Fruit fly (Drosophila melanogaster) whole organism, pupa: ENCODE data around the gene Tehao.
A peak's percentile ranks its signal among the peaks of the same experiment; 100 is the strongest.
"Not testable (repeated sequence)": the region's sequence is repeated elsewhere in the genome, so short reads cannot be mapped to it uniquely, and the experiment has no call there.

Experiments
- CG10348 ChIP-seq: fragments of 200-800 bp; sonication (Bioruptor generic); IDR thresholded peaks from 2 replicates; pipeline ENCODE4 v1.3.6; 2022; ENCODE audit warnings: missing biosample characterization, missing genetic modification characterization
- CG12605 ChIP-seq: fragments of 200-800 bp; sonication (Bioruptor generic); IDR thresholded peaks from 2 replicates; pipeline ENCODE4 v1.3.6; 2022; ENCODE audit warnings: missing biosample characterization, missing genetic modification characterization
- CG13204 ChIP-seq: fragments of 200-800 bp; sonication (Bioruptor generic); optimal IDR thresholded peaks from 2 replicates; lab custom pipeline; 2018; ENCODE audit warnings: missing biosample characterization, mild to moderate bottlenecking, missing genetic modification characterization, moderate library complexity
- CG14655 ChIP-seq: fragments of 200-800 bp; sonication (Bioruptor generic); optimal IDR thresholded peaks from 3 replicates; lab custom pipeline; 2017; ENCODE audit warnings: mild to moderate bottlenecking, missing biosample characterization, missing genetic modification reagents, missing genetic modification characterization
- CG15710 ChIP-seq: fragments of 200-800 bp; sonication (Bioruptor generic); optimal IDR thresholded peaks from 2 replicates; lab custom pipeline; 2018; ENCODE audit warnings: missing biosample characterization, mild to moderate bottlenecking, missing genetic modification characterization, moderate library complexity
- CG17806 ChIP-seq: fragments of 200-800 bp; sonication (Bioruptor generic); optimal IDR thresholded peaks from 2 replicates; lab custom pipeline; 2018; ENCODE audit warnings: missing biosample characterization, mild to moderate bottlenecking, missing genetic modification characterization, moderate library complexity
- CG32121 ChIP-seq: fragments of 200-800 bp; sonication (Bioruptor generic); IDR thresholded peaks from 2 replicates; pipeline ENCODE4 v1.3.6; 2022; ENCODE audit warnings: missing biosample characterization, missing genetic modification characterization
- CG34367 ChIP-seq: fragments of 200-800 bp; sonication (Bioruptor generic); optimal IDR thresholded peaks from 2 replicates; lab custom pipeline; 2018; ENCODE audit warnings: missing biosample characterization, mild to moderate bottlenecking, missing genetic modification characterization
- CG4496 ChIP-seq: fragments of 200-800 bp; sonication (Bioruptor generic); IDR thresholded peaks from 3 replicates; pipeline ENCODE4 v1.3.6; 2022; ENCODE audit warnings: missing biosample characterization, missing genetic modification characterization
- CG8159 ChIP-seq: fragments of 200-800 bp; sonication (Bioruptor generic); optimal IDR thresholded peaks from 3 replicates; lab custom pipeline; 2018; ENCODE audit warnings: missing biosample characterization, mild to moderate bottlenecking, missing genetic modification characterization, moderate library complexity
- CG8301 ChIP-seq: fragments of 200-800 bp; sonication (Bioruptor generic); optimal IDR thresholded peaks from 2 replicates; lab custom pipeline; 2018; ENCODE audit warnings: missing biosample characterization, mild to moderate bottlenecking, missing genetic modification characterization
- CG9948 ChIP-seq: fragments of 200-800 bp; sonication (Bioruptor generic); optimal IDR thresholded peaks from 2 replicates; lab custom pipeline; 2018; ENCODE audit warnings: missing biosample characterization, mild to moderate bottlenecking, missing genetic modification characterization, moderate library complexity
- D1 ChIP-seq: fragments of 200-800 bp; sonication (Bioruptor generic); optimal IDR thresholded peaks from 2 replicates; lab custom pipeline; 2018; ENCODE audit warnings: missing biosample characterization, mild to moderate bottlenecking, missing genetic modification characterization, moderate library complexity
- EcR ChIP-seq: fragments of 200-800 bp; sonication (Bioruptor generic); optimal IDR thresholded peaks from 3 replicates; lab custom pipeline; 2019; ENCODE audit warnings: missing biosample characterization, missing genetic modification characterization, mild to moderate bottlenecking, moderate library complexity, missing genetic modification reagents
- Ets98B ChIP-seq: fragments of 200-800 bp; sonication (Bioruptor generic); IDR thresholded peaks from 2 replicates; pipeline ENCODE4 v1.3.6; 2022; ENCODE audit warnings: missing biosample characterization, missing genetic modification characterization
- Pif1A ChIP-seq: fragments of 200-800 bp; sonication (Bioruptor generic); optimal IDR thresholded peaks from 3 replicates; lab custom pipeline; 2016; ENCODE audit warnings: missing biosample characterization, missing genetic modification characterization
- Pif1B ChIP-seq: fragments of 200-800 bp; sonication (Bioruptor generic); optimal IDR thresholded peaks from 3 replicates; lab custom pipeline; 2016; ENCODE audit warnings: missing biosample characterization, missing genetic modification characterization
- Snoo ChIP-seq: fragments of 200-800 bp; sonication (Bioruptor generic); optimal IDR thresholded peaks from 3 replicates; lab custom pipeline; 2017; ENCODE audit warnings: missing biosample characterization, mild to moderate bottlenecking, missing genetic modification characterization, inconsistent platforms
- fd96Ca ChIP-seq: fragments of 200-800 bp; sonication (Bioruptor generic); IDR thresholded peaks from 3 replicates; pipeline ENCODE4 v1.3.6; 2022; ENCODE audit warnings: missing biosample characterization, missing genetic modification characterization
- gl ChIP-seq: fragments of 200-800 bp; sonication (Bioruptor generic); optimal IDR thresholded peaks from 2 replicates; lab custom pipeline; 2018; ENCODE audit warnings: missing biosample characterization, mild to moderate bottlenecking, missing genetic modification characterization
- rn ChIP-seq: fragments of 200-800 bp; sonication (Bioruptor generic); IDR thresholded peaks from 2 replicates; pipeline ENCODE4 v1.3.6; 2022; ENCODE audit warnings: missing biosample characterization, missing genetic modification characterization

The Tehao gene

DNA sequence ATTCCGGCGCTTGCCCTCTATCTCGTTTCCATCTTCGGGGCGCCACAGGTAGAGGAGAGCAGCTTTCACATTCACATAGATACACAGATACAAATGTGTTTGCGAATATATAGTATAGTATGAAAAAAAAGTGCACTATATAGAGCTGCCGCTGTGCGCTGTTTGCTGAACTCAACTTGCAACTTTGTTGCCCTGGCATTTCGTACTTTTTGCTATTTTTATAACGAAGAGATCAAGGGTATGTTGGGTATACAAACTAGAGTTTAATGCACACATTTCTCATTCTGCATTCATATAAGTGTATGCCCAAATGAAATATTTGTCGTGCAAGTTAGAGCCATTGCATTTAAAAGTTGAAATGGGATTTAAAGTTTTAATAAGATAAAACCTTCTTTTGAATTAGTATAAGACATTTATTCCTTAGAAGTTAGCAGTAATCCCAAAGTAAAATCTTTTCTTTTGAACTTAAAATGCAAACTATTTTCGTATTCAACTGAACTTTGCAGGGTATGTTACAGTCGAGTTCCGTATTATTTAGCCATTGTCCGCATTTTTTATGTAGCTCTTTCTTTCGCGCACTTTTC, 4.4 kb upstream of the Tehao start:
- no peak for TF ChIP-seq fd96Ca (GFP tag; lab: Robert Waterston, UW)
- no peak for TF ChIP-seq CG8301
- no peak for TF ChIP-seq Snoo (tag; lab: Kevin White, UChicago)
- TF ChIP-seq CG15710 (tag; lab: Kevin White, UChicago) = no peak
- TF ChIP-seq CG4496 = no peak
- TF ChIP-seq CG13204 (GFP tag; lab: Kevin White, UChicago) = no peak
- TF ChIP-seq D1 (tag; lab: Kevin White, UChicago) = no peak
- TF ChIP-seq CG34367 (tag; lab: Kevin White, UChicago) = no peak
- no peak for TF ChIP-seq CG17806
- TF ChIP-seq CG12605 (GFP tag; lab: Robert Waterston, UW) = no peak
- TF ChIP-seq Pif1B (GFP tag; lab: Kevin White, UChicago) = no peak
- TF ChIP-seq CG10348 = no peak
- no peak for TF ChIP-seq rn
- peak; percentile 43 for TF ChIP-seq CG14655
- TF ChIP-seq CG32121 (GFP tag; lab: Robert Waterston, UW) = peak; percentile 28; the same call in 1 of the 2 replicates
- TF ChIP-seq Pif1A (GFP tag; lab: Kevin White, UChicago) = peak; percentile 8
- no peak for TF ChIP-seq CG9948 (tag; lab: Kevin White, UChicago)
- TF ChIP-seq CG8159 (tag; lab: Kevin White, UChicago) = peak; percentile 36
- no peak for TF ChIP-seq EcR (GFP tag; lab: Kevin White, UChicago)
- no peak for TF ChIP-seq Ets98B (GFP tag; lab: Robert Waterston, UW)
- no peak for TF ChIP-seq gl (tag; lab: Kevin White, UChicago)

- TF ChIP-seq CG14655 = no peak
- no peak for TF ChIP-seq Snoo (tag; lab: Kevin White, UChicago)
- TF ChIP-seq CG17806 = no peak
- TF ChIP-seq CG8159 (tag; lab: Kevin White, UChicago) = no peak
- no peak for TF ChIP-seq EcR (GFP tag; lab: Kevin White, UChicago)
- no peak for TF ChIP-seq fd96Ca (GFP tag; lab: Robert Waterston, UW)
- no peak for TF ChIP-seq Pif1A (GFP tag; lab: Kevin White, UChicago)
- TF ChIP-seq gl (tag; lab: Kevin White, UChicago) = no peak
- no peak for TF ChIP-seq CG12605 (GFP tag; lab: Robert Waterston, UW)
- no peak for TF ChIP-seq CG4496
- no peak for TF ChIP-seq CG15710 (tag; lab: Kevin White, UChicago)
- TF ChIP-seq CG13204 (GFP tag; lab: Kevin White, UChicago) = no peak
- TF ChIP-seq CG32121 (GFP tag; lab: Robert Waterston, UW) = no peak
- no peak for TF ChIP-seq CG34367 (tag; lab: Kevin White, UChicago)
- no peak for TF ChIP-seq CG10348
- no peak for TF ChIP-seq CG8301
- TF ChIP-seq Ets98B (GFP tag; lab: Robert Waterston, UW) = no peak
Observed at dm6 chr2L:13436791-13437190, 1.4 kb downstream of the Tehao start.

dm6 chr2L:13445249-13445846, 9.9 kb downstream of the Tehao start, which contains the start of gene Hacd2:
TSS of gene Hacd2 (minus strand) at chr2L:13445651.
- TF ChIP-seq CG8301 (no peak), CG34367 (tag; lab: Kevin White, UChicago) (no peak), rn (no peak), CG4496 (peak; percentile 10; the same call in 1 of the 3 replicates), CG13204 (GFP tag; lab: Kevin White, UChicago) (no peak), Snoo (tag; lab: Kevin White, UChicago) (no peak), gl (tag; lab: Kevin White, UChicago) (no peak), CG14655 (no peak), D1 (tag; lab: Kevin White, UChicago) (peak; percentile 35), Ets98B (GFP tag; lab: Robert Waterston, UW) (no peak), CG32121 (GFP tag; lab: Robert Waterston, UW) (no peak), CG17806 (no peak), CG10348 (no peak)

DNA sequence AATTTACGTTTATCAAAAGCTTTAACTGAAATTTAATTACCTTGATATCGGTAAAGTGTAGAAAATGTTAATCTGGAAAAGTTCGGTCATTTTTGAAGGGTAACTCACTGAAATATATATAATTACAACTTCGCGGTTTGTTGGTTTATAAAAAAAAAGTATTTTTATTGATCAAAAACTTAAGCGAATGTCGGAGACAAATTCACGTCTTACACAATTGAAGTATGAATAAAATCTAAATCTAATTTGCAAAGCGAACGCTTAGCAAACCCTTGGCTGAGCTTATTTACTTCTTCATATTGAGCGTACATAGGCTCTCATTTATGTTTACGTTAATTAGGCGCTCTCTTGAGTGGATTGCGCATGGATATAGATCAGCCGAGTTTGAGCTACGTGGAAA, 14.0 kb downstream of the Tehao start, which contains the start of gene Hsp60D:
Gene Hsp60D, minus strand, starts transcription at position 101 of the 400 bp plus-strand sequence.
- not testable (repeated sequence) for TF ChIP-seq CG9948 (tag; lab: Kevin White, UChicago); gl (tag; lab: Kevin White, UChicago); CG13204 (GFP tag; lab: Kevin White, UChicago)
- TF ChIP-seq, all 21 proteins: peak for 0; not testable (repeated sequence) for 21

dm6 chr2L:13457037-13457547, 21.7 kb downstream of the Tehao start, which contains the start of gene CG42809:
TSS of gene CG42809 (plus strand) at chr2L:13457497.
- TF ChIP-seq CG10348 (no peak), CG8301 (no peak), CG8159 (tag; lab: Kevin White, UChicago) (no peak), Pif1B (GFP tag; lab: Kevin White, UChicago) (no peak), Snoo (tag; lab: Kevin White, UChicago) (no peak), Pif1A (GFP tag; lab: Kevin White, UChicago) (no peak), gl (tag; lab: Kevin White, UChicago) (no peak)
